Fruit fly (Drosophila melanogaster) whole organism, embryonic: Measurements from ENCODE around the gene obst-F.
A peak's percentile ranks its signal among the peaks of the same experiment; 100 is the strongest.

Experiments
- Abd-B ChIP-seq: fragments of 200-800 bp; sonication (Bioruptor generic); optimal IDR thresholded peaks from 2 replicates; lab custom pipeline; 2018; ENCODE audit warnings: missing biosample characterization, mild to moderate bottlenecking, missing genetic modification characterization, moderate library complexity
- Atf6 ChIP-seq: fragments of 200-800 bp; sonication (Bioruptor generic); IDR thresholded peaks from 2 replicates; pipeline ENCODE4 v1.3.6; 2022; ENCODE audit warnings: missing biosample characterization, missing genetic modification characterization
- CG10267 ChIP-seq: fragments of 200-800 bp; sonication (Bioruptor generic); optimal IDR thresholded peaks from 2 replicates; lab custom pipeline; 2018; ENCODE audit warnings: missing biosample characterization, mild to moderate bottlenecking, missing genetic modification characterization, moderate library complexity
- CG12942 ChIP-seq: fragments of 200-800 bp; sonication (Bioruptor generic); optimal IDR thresholded peaks from 3 replicates; lab custom pipeline; 2016; ENCODE audit warnings: missing biosample characterization, missing genetic modification characterization
- CG13296 ChIP-seq: fragments of 200-800 bp; sonication (Bioruptor generic); optimal IDR thresholded peaks from 3 replicates; lab custom pipeline; 2018; ENCODE audit warnings: missing biosample characterization, mild to moderate bottlenecking, missing genetic modification characterization
- CG15269 ChIP-seq: fragments of 200-800 bp; sonication (Bioruptor generic); optimal IDR thresholded peaks from 2 replicates; lab custom pipeline; 2018; ENCODE audit warnings: missing biosample characterization, mild to moderate bottlenecking, missing genetic modification characterization, moderate library complexity
- CG1529 ChIP-seq: fragments of 200-800 bp; sonication (Bioruptor generic); optimal IDR thresholded peaks from 3 replicates; lab custom pipeline; 2018; ENCODE audit warnings: missing biosample characterization, missing genetic modification characterization
- CG1602 ChIP-seq: fragments of 200-800 bp; sonication (Bioruptor generic); optimal IDR thresholded peaks from 3 replicates; lab custom pipeline; 2016; ENCODE audit warnings: missing biosample characterization, missing genetic modification characterization
- CG17359 ChIP-seq: fragments of 200-800 bp; sonication (Bioruptor generic); optimal IDR thresholded peaks from 3 replicates; lab custom pipeline; 2018; ENCODE audit warnings: missing biosample characterization, mild to moderate bottlenecking, missing genetic modification characterization, moderate library complexity
- CG17361 ChIP-seq: fragments of 200-800 bp; sonication (Bioruptor generic); IDR thresholded peaks from 3 replicates; pipeline ENCODE4 v1.3.6; 2022; ENCODE audit warnings: missing biosample characterization, missing genetic modification characterization
- CG18476 ChIP-seq: fragments of 200-800 bp; sonication (Bioruptor generic); optimal IDR thresholded peaks from 2 replicates; lab custom pipeline; 2016; ENCODE audit warnings: missing biosample characterization, mild to moderate bottlenecking, missing genetic modification characterization
- CG2120 ChIP-seq: fragments of 200-800 bp; sonication (Bioruptor generic); optimal IDR thresholded peaks from 3 replicates; lab custom pipeline; 2016; ENCODE audit warnings: missing biosample characterization, missing genetic modification characterization
- CG33213 ChIP-seq: fragments of 200-800 bp; sonication (Bioruptor generic); optimal IDR thresholded peaks from 3 replicates; lab custom pipeline; 2016; ENCODE audit warnings: missing biosample characterization, missing genetic modification characterization
- CG34422 ChIP-seq: fragments of 200-800 bp; sonication (Bioruptor generic); IDR thresholded peaks from 3 replicates; pipeline ENCODE4 v1.3.6; 2022; ENCODE audit warnings: missing biosample characterization, missing genetic modification characterization
- CG4424 ChIP-seq: fragments of 200-800 bp; sonication (Bioruptor generic); optimal IDR thresholded peaks from 3 replicates; lab custom pipeline; 2016; ENCODE audit warnings: missing biosample characterization, missing genetic modification characterization
- CG8290 ChIP-seq, 3 experiments: fragments of 200-800 bp; sonication (Bioruptor generic); optimal IDR thresholded peaks; 2 replicates each; lab custom pipeline; 2016 to 2019; ENCODE audit warnings: missing biosample characterization in 3 of 3, missing genetic modification characterization in 3 of 3, mild to moderate bottlenecking in 2 of 3, moderate library complexity in 1 of 3
- CG9609 ChIP-seq: fragments of 200-800 bp; sonication (Bioruptor generic); optimal IDR thresholded peaks from 3 replicates; lab custom pipeline; 2016; ENCODE audit warnings: missing biosample characterization, missing genetic modification characterization
- CG9817 ChIP-seq: fragments of 200-800 bp; sonication (Bioruptor generic); optimal IDR thresholded peaks from 2 replicates; lab custom pipeline; 2018; ENCODE audit warnings: missing biosample characterization, mild to moderate bottlenecking, missing genetic modification characterization, moderate library complexity
- D19A ChIP-seq: fragments of 200-800 bp; optimal IDR thresholded peaks from 3 replicates; lab custom pipeline; 2019; ENCODE audit warnings: missing biosample characterization, mild to moderate bottlenecking, missing genetic modification characterization, moderate library complexity
- Dip2 ChIP-seq: fragments of 200-800 bp; sonication (Bioruptor generic); IDR thresholded peaks from 2 replicates; pipeline ENCODE4 v1.3.6; 2022; ENCODE audit warnings: missing biosample characterization, missing genetic modification characterization
- Ets65A ChIP-seq: fragments of 200-800 bp; sonication (Bioruptor generic); peaks from one replicate; lab custom pipeline; 2016; ENCODE audit warnings: missing biosample characterization, missing genetic modification characterization
- HLH3B ChIP-seq: fragments of 200-800 bp; sonication (Bioruptor generic); IDR thresholded peaks from 2 replicates; pipeline ENCODE4 v1.3.6; 2022; ENCODE audit warnings: missing biosample characterization, missing genetic modification characterization
- HmgD ChIP-seq: fragments of 200-800 bp; sonication (Bioruptor generic); optimal IDR thresholded peaks from 3 replicates; lab custom pipeline; 2016; ENCODE audit warnings: missing biosample characterization, missing genetic modification characterization
- HmgZ ChIP-seq: fragments of 200-800 bp; sonication (Bioruptor generic); optimal IDR thresholded peaks from 2 replicates; lab custom pipeline; 2018; ENCODE audit warnings: missing biosample characterization, mild to moderate bottlenecking, missing genetic modification characterization
- Hr3 ChIP-seq: fragments of 200-800 bp; sonication (Bioruptor generic); optimal IDR thresholded peaks from 3 replicates; lab custom pipeline; 2016; ENCODE audit warnings: missing biosample characterization, missing genetic modification characterization
- Meics ChIP-seq: fragments of 200-800 bp; sonication (Bioruptor generic); optimal IDR thresholded peaks from 2 replicates; lab custom pipeline; 2017; ENCODE audit warnings: missing biosample characterization, mild to moderate bottlenecking, missing genetic modification characterization
- NFAT ChIP-seq: fragments of 200-800 bp; sonication (Bioruptor generic); IDR thresholded peaks from 2 replicates; pipeline ENCODE4 v1.3.6; 2022; ENCODE audit warnings: missing biosample characterization, missing genetic modification characterization
- Neu2 ChIP-seq: fragments of 200-800 bp; sonication (Bioruptor generic); optimal IDR thresholded peaks from 3 replicates; lab custom pipeline; 2016; ENCODE audit warnings: missing biosample characterization, missing genetic modification characterization, borderline replicate concordance
- Pdp1 ChIP-seq, 2 experiments: fragments of 200-800 bp; sonication (Bioruptor generic); optimal IDR thresholded peaks; 3 replicates each; lab custom pipeline; 2016; ENCODE audit warnings: missing biosample characterization in 2 of 2, missing genetic modification characterization in 2 of 2, mild to moderate bottlenecking in 1 of 2, moderate library complexity in 1 of 2
- Ptx1 ChIP-seq: fragments of 200-800 bp; sonication (Bioruptor generic); IDR thresholded peaks from 2 replicates; pipeline ENCODE4 v1.3.6; 2022; ENCODE audit warnings: missing biosample characterization, missing genetic modification characterization
- Sox100B ChIP-seq: fragments of 200-800 bp; sonication (Bioruptor generic); optimal IDR thresholded peaks from 3 replicates; lab custom pipeline; 2018; ENCODE audit warnings: missing biosample characterization, mild to moderate bottlenecking, missing genetic modification characterization
- Xrp1 ChIP-seq: fragments of 200-800 bp; sonication (Bioruptor generic); IDR thresholded peaks from 2 replicates; pipeline ENCODE4 v1.3.6; 2022; ENCODE audit warnings: missing biosample characterization, missing genetic modification characterization
- ato ChIP-seq: fragments of 200-800 bp; sonication (Bioruptor generic); IDR thresholded peaks from 2 replicates; pipeline ENCODE4 v1.3.6; 2022; ENCODE audit warnings: missing biosample characterization, missing genetic modification characterization; ENCODE audit not compliant: partially characterized antibody
- az2 ChIP-seq: fragments of 200-800 bp; sonication (Bioruptor generic); optimal IDR thresholded peaks from 3 replicates; lab custom pipeline; 2016; ENCODE audit warnings: missing biosample characterization, missing genetic modification characterization
- cato ChIP-seq: fragments of 200-800 bp; sonication (Bioruptor generic); optimal IDR thresholded peaks from 2 replicates; lab custom pipeline; 2016; ENCODE audit warnings: missing biosample characterization, missing genetic modification characterization, borderline replicate concordance
- crol ChIP-seq: fragments of 200-800 bp; sonication (Bioruptor generic); IDR thresholded peaks from 2 replicates; pipeline ENCODE4 v1.3.6; 2022; ENCODE audit warnings: missing biosample characterization, missing genetic modification characterization
- dan ChIP-seq: fragments of 200-800 bp; sonication (Bioruptor generic); IDR thresholded peaks from 2 replicates; pipeline ENCODE4 v1.3.6; 2022; ENCODE audit warnings: missing biosample characterization, missing genetic modification characterization
- emc ChIP-seq: fragments of 200-800 bp; sonication (Bioruptor generic); optimal IDR thresholded peaks from 2 replicates; lab custom pipeline; 2016; ENCODE audit warnings: missing biosample characterization, missing genetic modification characterization
- grau ChIP-seq: fragments of 200-800 bp; optimal IDR thresholded peaks from 3 replicates; lab custom pipeline; 2019; ENCODE audit warnings: missing biosample characterization, mild to moderate bottlenecking, missing genetic modification characterization, moderate library complexity
- grn ChIP-seq: fragments of 200-800 bp; sonication (Bioruptor generic); optimal IDR thresholded peaks from 3 replicates; lab custom pipeline; 2017; ENCODE audit warnings: missing biosample characterization, missing genetic modification characterization
- ind ChIP-seq: fragments of 200-800 bp; sonication (Bioruptor generic); optimal IDR thresholded peaks from 3 replicates; lab custom pipeline; 2016; ENCODE audit warnings: missing biosample characterization, missing genetic modification characterization
- kah ChIP-seq: fragments of 200-800 bp; sonication (Bioruptor generic); optimal IDR thresholded peaks from 2 replicates; lab custom pipeline; 2018; ENCODE audit warnings: missing biosample characterization, mild to moderate bottlenecking, missing genetic modification characterization
- lilli ChIP-seq: fragments of 200-800 bp; sonication (Bioruptor generic); optimal IDR thresholded peaks from 3 replicates; lab custom pipeline; 2016; ENCODE audit warnings: missing biosample characterization, missing genetic modification characterization
- lov ChIP-seq, 2 experiments: fragments of 200-800 bp in 1 of 2; fragments of >200 bp in 1 of 2; sonication (Bioruptor generic) in 1 of 2; IDR thresholded peaks in 1 of 2; optimal IDR thresholded peaks in 1 of 2; 2 replicates in 1 of 2; 3 replicates in 1 of 2; pipeline versions ENCODE4 v1.3.6 to Lab custom; 2017 to 2022; ENCODE audit warnings: missing biosample characterization in 1 of 2, missing genetic modification characterization in 1 of 2
- odd ChIP-seq: fragments of 200-800 bp; sonication (Bioruptor generic); optimal IDR thresholded peaks from 2 replicates; lab custom pipeline; 2017; ENCODE audit warnings: missing biosample characterization, mild to moderate bottlenecking, missing genetic modification characterization
- salm ChIP-seq: fragments of 200-800 bp; sonication (Bioruptor generic); optimal IDR thresholded peaks from 2 replicates; lab custom pipeline; 2018; ENCODE audit warnings: missing biosample characterization, mild to moderate bottlenecking, missing genetic modification characterization
- sens ChIP-seq: fragments of 200-800 bp; sonication (Bioruptor generic); peaks from one replicate; lab custom pipeline; 2016; ENCODE audit warnings: missing biosample characterization, missing genetic modification characterization
- so ChIP-seq: fragments of 200-800 bp; sonication (Bioruptor generic); IDR thresholded peaks from 3 replicates; pipeline ENCODE4 v1.3.6; 2022; ENCODE audit warnings: missing biosample characterization, missing genetic modification characterization
- unpg ChIP-seq: fragments of 200-800 bp; sonication (Bioruptor generic); optimal IDR thresholded peaks from 3 replicates; lab custom pipeline; 2018; ENCODE audit warnings: missing biosample characterization, mild to moderate bottlenecking, missing genetic modification characterization, moderate library complexity
- vfl ChIP-seq: fragments of 200-800 bp; sonication (Bioruptor generic); optimal IDR thresholded peaks from 2 replicates; lab custom pipeline; 2016; ENCODE audit warnings: missing biosample characterization, missing genetic modification characterization

The obst-F gene

dm6 chr3L:20194731-20195130, 6.7 kb downstream of the obst-F start (continued):
- TF ChIP-seq CG9817: peak; percentile 48
- TF ChIP-seq unpg (GFP tag; lab: Kevin White, UChicago): peak; percentile 57
- no peak for TF ChIP-seq Neu2 (GFP tag; lab: Kevin White, UChicago)
- peak; percentile 17 for TF ChIP-seq CG18476
- TF ChIP-seq D19A (tag; lab: Kevin White, UChicago): no peak
- TF ChIP-seq Hr3 (GFP tag; lab: Kevin White, UChicago): no peak
- peak; percentile 29 for TF ChIP-seq CG4424
- peak; percentile 8 to 17 for TF ChIP-seq Pdp1 (GFP tag; optimal IDR thresholded peaks at IDR 0.05; lab: Kevin White, UChicago)
- peak; percentile 70; the same call in 1 of the 3 replicates for TF ChIP-seq so (GFP tag; lab: Robert Waterston, UW)
- no peak for TF ChIP-seq cato (GFP tag; lab: Kevin White, UChicago)
- no peak for TF ChIP-seq Dip2
- TF ChIP-seq CG13296 (GFP tag; lab: Kevin White, UChicago): no peak
- peak; percentile 31 for TF ChIP-seq CG1602
- TF ChIP-seq grau: peak; percentile 59
- TF ChIP-seq CG10267: peak; percentile 1
- TF ChIP-seq HmgD (GFP tag; lab: Kevin White, UChicago): no peak
- no peak for TF ChIP-seq kah
- no peak for TF ChIP-seq dan (GFP tag; lab: Robert Waterston, UW)
- peak; percentile 42; the same call in 1 of the 2 replicates for TF ChIP-seq HLH3B (GFP tag; lab: Robert Waterston, UW)
- TF ChIP-seq CG17359 (tag; lab: Kevin White, UChicago): peak; percentile 39
- no peak for TF ChIP-seq vfl
- no peak for TF ChIP-seq crol (GFP tag; lab: Robert Waterston, UW)
- peak; percentile 53 for TF ChIP-seq Meics (GFP tag; lab: Kevin White, UChicago)
- TF ChIP-seq HmgZ (tag; lab: Kevin White, UChicago): peak; percentile 8
- TF ChIP-seq ato (GFP tag; lab: Robert Waterston, UW): no peak
- peak; percentile 45; the same call in 1 of the 2 replicates for TF ChIP-seq Atf6
- TF ChIP-seq Ets65A (GFP tag; lab: Kevin White, UChicago): peak; percentile 50
- TF ChIP-seq Abd-B (GFP tag; lab: Kevin White, UChicago): peak; percentile 36
- TF ChIP-seq lilli: peak; percentile 48
- TF ChIP-seq CG17361 (GFP tag; lab: Robert Waterston, UW): 0 out of 3 replicates have a peak, but pooled peaks have one; percentile 18
- peak; percentile 66 for TF ChIP-seq sens
- peak; percentile 43; the same call in 1 of the 2 replicates for TF ChIP-seq Ptx1 (GFP tag; lab: Robert Waterston, UW)
- TF ChIP-seq Xrp1: peak; percentile 55; the same call in 1 of the 2 replicates
- TF ChIP-seq NFAT: 0 out of 2 replicates have a peak, but pooled peaks have one; percentile 8
- no peak for TF ChIP-seq Sox100B (GFP tag; lab: Kevin White, UChicago)
- TF ChIP-seq emc (GFP tag; lab: Kevin White, UChicago): no peak
- TF ChIP-seq salm: no peak
- TF ChIP-seq CG8290 (GFP tag; optimal IDR thresholded peaks at IDR 0.05; lab: Kevin White, UChicago): no peak
- TF ChIP-seq CG8290 (tag; optimal IDR thresholded peaks at IDR 0.05; lab: Kevin White, UChicago): peak in 1 of 2 experiments; percentile 83
- TF ChIP-seq CG2120: peak; percentile 59
- no peak for TF ChIP-seq grn (GFP tag; lab: Kevin White, UChicago)
- no peak for TF ChIP-seq CG1529 (GFP tag; lab: Kevin White, UChicago)
- TF ChIP-seq lov (optimal IDR thresholded peaks at IDR 0.05; lab: Kevin White, UChicago): no peak
- 0 out of 3 replicates have a peak, but pooled peaks have one; percentile 17 for TF ChIP-seq lov (GFP tag; IDR thresholded peaks at IDR 0.05; lab: Robert Waterston, UW)
- no peak for TF ChIP-seq odd (GFP tag; lab: Kevin White, UChicago)
- peak; percentile 68 for TF ChIP-seq CG15269
- TF ChIP-seq CG34422 (GFP tag; lab: Robert Waterston, UW): peak; percentile 48; the same call in 1 of the 3 replicates
- TF ChIP-seq az2 (GFP tag; lab: Kevin White, UChicago): peak; percentile 1
- no peak for TF ChIP-seq CG33213 (GFP tag; lab: Kevin White, UChicago)
- TF ChIP-seq CG9609: no peak
- TF ChIP-seq ind (GFP tag; lab: Kevin White, UChicago): peak; percentile 47
- TF ChIP-seq CG12942: peak; percentile 4
